Worm (Caenorhabditis elegans) whole organism, L2 larva: ENCODE data around the gene srh-297.

ENCODE experiments used
- C34F6.9 ChIP-seq: fragments of 150-350 bp; optimal IDR thresholded peaks from 2 replicates; lab custom pipeline; 2014; ENCODE audit warnings: missing biosample characterization, missing genetic modification characterization
- F13H6.1 ChIP-seq: sonication (generic microtip); optimal IDR thresholded peaks from 2 replicates; lab custom pipeline; 2016; ENCODE audit warnings: missing genetic modification characterization, missing compliant biosample characterization
- R02D3.7 ChIP-seq: fragments of 150-350 bp; optimal IDR thresholded peaks from 2 replicates; lab custom pipeline; 2014; ENCODE audit warnings: missing biosample characterization, missing genetic modification characterization
- alr-1 ChIP-seq: fragments of 150-350 bp; optimal IDR thresholded peaks from 2 replicates; lab custom pipeline; 2014; ENCODE audit warnings: missing biosample characterization, missing genetic modification characterization
- aly-2 ChIP-seq: fragments of 150-350 bp; optimal IDR thresholded peaks from 2 replicates; lab custom pipeline; 2014; ENCODE audit warnings: missing biosample characterization, missing genetic modification characterization
- ama-1 ChIP-seq: fragments of 150-350 bp; optimal IDR thresholded peaks from 2 replicates; lab custom pipeline; 2018; ENCODE audit warnings: inconsistent platforms
- ceh-16 ChIP-seq: fragments of 150-350 bp; optimal IDR thresholded peaks from 2 replicates; lab custom pipeline; 2014; ENCODE audit warnings: missing biosample characterization, missing genetic modification characterization
- crh-2 ChIP-seq: sonication (generic microtip); optimal IDR thresholded peaks from 2 replicates; lab custom pipeline; 2017; ENCODE audit warnings: missing biosample characterization, missing genetic modification characterization
- egl-27 ChIP-seq: sonication (generic microtip); optimal IDR thresholded peaks from 3 replicates; lab custom pipeline; 2017; ENCODE audit warnings: missing biosample characterization, missing genetic modification reagents, missing genetic modification characterization
- elt-1 ChIP-seq: fragments of 150-350 bp; optimal IDR thresholded peaks from 2 replicates; lab custom pipeline; 2014; ENCODE audit warnings: missing biosample characterization, missing genetic modification characterization
- elt-3 ChIP-seq: sonication (generic microtip); optimal IDR thresholded peaks from 2 replicates; lab custom pipeline; 2017; ENCODE audit warnings: missing biosample characterization, missing genetic modification characterization
- fos-1 ChIP-seq: fragments of 150-350 bp; optimal IDR thresholded peaks from 2 replicates; lab custom pipeline; 2014; ENCODE audit warnings: missing biosample characterization, missing genetic modification characterization
- gmeb-1 ChIP-seq: fragments of 150-350 bp; optimal IDR thresholded peaks from 2 replicates; lab custom pipeline; 2014; ENCODE audit warnings: missing biosample characterization, missing genetic modification characterization
- lin-11 ChIP-seq: fragments of 150-350 bp; sonication (generic microtip); optimal IDR thresholded peaks from 2 replicates; lab custom pipeline; 2014; ENCODE audit warnings: missing biosample characterization, missing genetic modification characterization, inconsistent platforms, mixed read lengths
- lin-13 ChIP-seq: fragments of 150-350 bp; optimal IDR thresholded peaks from 2 replicates; lab custom pipeline; 2014; ENCODE audit warnings: missing biosample characterization, missing genetic modification reagents, missing genetic modification characterization
- lin-39 ChIP-seq: fragments of 150-350 bp; optimal IDR thresholded peaks from 2 replicates; lab custom pipeline; 2014; ENCODE audit warnings: missing biosample characterization, missing genetic modification reagents, missing genetic modification characterization
- lsy-2 ChIP-seq, 2 experiments: fragments of 150-350 bp in 1 of 2; sonication (generic microtip) in 1 of 2; optimal IDR thresholded peaks; 2 replicates each; lab custom pipeline; 2014 to 2017; ENCODE audit warnings: missing biosample characterization in 2 of 2, missing genetic modification characterization in 2 of 2
- mdl-1 ChIP-seq, 2 experiments: fragments of 150-350 bp in 1 of 2; sonication (generic microtip) in 1 of 2; optimal IDR thresholded peaks; 2 replicates each; lab custom pipeline; 2017; ENCODE audit warnings: missing biosample characterization in 2 of 2, missing genetic modification characterization in 2 of 2
- nhr-10 ChIP-seq: sonication (generic microtip); optimal IDR thresholded peaks from 2 replicates; lab custom pipeline; 2017; ENCODE audit warnings: missing biosample characterization, missing genetic modification characterization
- nhr-11 ChIP-seq: fragments of 150-350 bp; optimal IDR thresholded peaks from 2 replicates; lab custom pipeline; 2014; ENCODE audit warnings: missing biosample characterization, missing genetic modification characterization
- nhr-129 ChIP-seq: fragments of 150-350 bp; optimal IDR thresholded peaks from 2 replicates; lab custom pipeline; 2014; ENCODE audit warnings: missing biosample characterization, missing genetic modification characterization
- nhr-21 ChIP-seq: fragments of 150-350 bp; optimal IDR thresholded peaks from 2 replicates; lab custom pipeline; 2014; ENCODE audit warnings: missing biosample characterization, missing genetic modification characterization
- nhr-23 ChIP-seq: fragments of 150-350 bp; optimal IDR thresholded peaks from 2 replicates; lab custom pipeline; 2014; ENCODE audit warnings: missing biosample characterization, missing genetic modification reagents, missing genetic modification characterization
- nhr-237 ChIP-seq: fragments of 150-350 bp; optimal IDR thresholded peaks from 2 replicates; lab custom pipeline; 2014; ENCODE audit warnings: missing biosample characterization, missing genetic modification characterization
- nhr-25 ChIP-seq: fragments of 150-350 bp; sonication (generic microtip); optimal IDR thresholded peaks from 3 replicates; lab custom pipeline; 2014; ENCODE audit warnings: missing biosample characterization, missing genetic modification characterization
- nhr-6 ChIP-seq: fragments of 150-350 bp; optimal IDR thresholded peaks from 2 replicates; lab custom pipeline; 2014; ENCODE audit warnings: missing biosample characterization, missing genetic modification characterization
- peb-1 ChIP-seq: fragments of 150-350 bp; optimal IDR thresholded peaks from 2 replicates; lab custom pipeline; 2014; ENCODE audit warnings: missing biosample characterization, missing genetic modification characterization
- sem-4 ChIP-seq: fragments of 150-350 bp; optimal IDR thresholded peaks from 2 replicates; lab custom pipeline; 2014; ENCODE audit warnings: missing biosample characterization, missing genetic modification reagents, missing genetic modification characterization
- skn-1 ChIP-seq: sonication (generic microtip); optimal IDR thresholded peaks from 2 replicates; lab custom pipeline; 2017; ENCODE audit warnings: missing biosample characterization, missing genetic modification characterization
- sma-9 ChIP-seq, 2 experiments: fragments of 150-350 bp in 1 of 2; sonication (generic microtip) in 1 of 2; optimal IDR thresholded peaks; 2 replicates each; lab custom pipeline; 2014 to 2016; ENCODE audit warnings: missing genetic modification characterization in 2 of 2, mild to moderate bottlenecking in 1 of 2, missing biosample characterization in 1 of 2, missing compliant biosample characterization in 1 of 2, missing genetic modification reagents in 1 of 2, moderate library complexity in 1 of 2
- snpc-4 ChIP-seq: fragments of 150-350 bp; optimal IDR thresholded peaks from 2 replicates; lab custom pipeline; 2014; ENCODE audit warnings: missing biosample characterization, missing genetic modification characterization
- unc-39 ChIP-seq: fragments of 150-350 bp; optimal IDR thresholded peaks from 2 replicates; lab custom pipeline; 2014; ENCODE audit warnings: missing biosample characterization, missing genetic modification characterization
- unc-55 ChIP-seq: fragments of 150-350 bp; sonication (generic microtip); optimal IDR thresholded peaks from 3 replicates; lab custom pipeline; 2014; ENCODE audit warnings: missing biosample characterization, missing genetic modification reagents, missing genetic modification characterization
- unc-62 ChIP-seq: fragments of 150-350 bp; optimal IDR thresholded peaks from 2 replicates; lab custom pipeline; 2014; ENCODE audit warnings: missing biosample characterization, missing genetic modification reagents, missing genetic modification characterization
- ztf-1 ChIP-seq: fragments of 200-800 bp; sonication (Bioruptor generic); conservative IDR thresholded peaks from 2 replicates; pipeline ENCODE4 v1.3.6; 2022; ENCODE audit warnings: missing genetic modification characterization, missing compliant biosample characterization
- ztf-11 ChIP-seq: sonication (generic microtip); optimal IDR thresholded peaks from 2 replicates; lab custom pipeline; 2017; ENCODE audit warnings: missing biosample characterization, missing genetic modification characterization
- ztf-4 ChIP-seq: fragments of 150-350 bp; optimal IDR thresholded peaks from 2 replicates; lab custom pipeline; 2014; ENCODE audit warnings: missing biosample characterization, missing genetic modification characterization

srh-297 gene

ce11 chrII:3230422-3230821, at the start of gene srh-297:
Gene srh-297 (minus strand): TSS chrII:3230522.
- no peak for TF ChIP-seq C34F6.9
- no peak for TF ChIP-seq F13H6.1 (tag; lab: Kevin White, UChicago)
- TF ChIP-seq nhr-6 (tag; lab: Kevin White, UChicago): no peak
- no peak for TF ChIP-seq lin-13
- no peak for TF ChIP-seq sem-4 (tag; lab: Kevin White, UChicago)
- TF ChIP-seq lsy-2 (tag; optimal IDR thresholded peaks at IDR 0.05; lab: Kevin White, UChicago): no peak
- no peak for TF ChIP-seq alr-1 (tag; lab: Kevin White, UChicago)
- no peak for TF ChIP-seq sma-9 (GFP tag; optimal IDR thresholded peaks at IDR 0.05; lab: Kevin White, UChicago)
- TF ChIP-seq sma-9 (tag; optimal IDR thresholded peaks at IDR 0.05; lab: Kevin White, UChicago): no peak
- no peak for TF ChIP-seq nhr-237 (tag; lab: Kevin White, UChicago)
- TF ChIP-seq nhr-25 (tag; lab: Kevin White, UChicago): no peak
- no peak for TF ChIP-seq ztf-11
- TF ChIP-seq nhr-10 (tag; lab: Kevin White, UChicago): no peak
- no peak for TF ChIP-seq aly-2
- TF ChIP-seq crh-2 (tag; lab: Kevin White, UChicago): no peak
- TF ChIP-seq nhr-11: no peak
- TF ChIP-seq nhr-129: no peak
- TF ChIP-seq elt-1 (tag; lab: Kevin White, UChicago): no peak
- no peak for TF ChIP-seq ztf-4 (tag; lab: Kevin White, UChicago)
- no peak for TF ChIP-seq unc-39

DNA sequence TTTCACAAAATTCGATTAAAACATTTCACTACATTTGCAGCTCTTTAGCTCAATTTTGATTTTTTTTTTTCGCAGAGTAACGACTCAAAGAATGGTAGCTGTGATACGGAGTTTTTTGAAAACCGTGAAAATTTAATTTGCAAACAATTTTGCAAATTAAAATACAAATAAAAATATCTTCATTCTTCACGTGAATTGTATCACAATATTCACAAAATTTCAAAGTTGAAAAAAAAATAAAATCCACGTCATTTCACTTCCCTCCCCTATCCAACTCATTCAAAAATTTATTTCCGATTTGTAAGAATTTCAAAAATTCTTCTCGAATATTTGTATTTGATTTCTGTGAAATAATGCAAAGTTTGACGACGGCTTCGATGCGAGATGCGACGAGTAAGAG, 48.3 kb upstream of the srh-297 start, which contains the start of gene wht-4:
Gene wht-4, plus strand, starts transcription at position 301 of the 400 bp plus-strand sequence.
- TF ChIP-seq peb-1 (tag; lab: Kevin White, UChicago) (no peak), lin-13 (no peak), nhr-6 (tag; lab: Kevin White, UChicago) (no peak), aly-2 (no peak), lin-39 (tag; lab: Kevin White, UChicago) (no peak), ama-1 (no peak), sem-4 (tag; lab: Kevin White, UChicago) (no peak), crh-2 (tag; lab: Kevin White, UChicago) (no peak), elt-1 (tag; lab: Kevin White, UChicago) (no peak), unc-62 (GFP tag; lab: Kevin White, UChicago) (no peak), ztf-1 (GFP tag; lab: Robert Waterston, UW) (no peak), nhr-25 (tag; lab: Kevin White, UChicago) (no peak), nhr-23 (no peak), unc-55 (no peak), R02D3.7 (tag; lab: Kevin White, UChicago) (no peak), skn-1 (tag; lab: Kevin White, UChicago) (no peak)

ce11 chrII:3277686-3278085, 47.4 kb upstream of the srh-297 start, which contains the start of gene F02E11.4:
Gene F02E11.4 (minus strand): TSS chrII:3277786.
- TF ChIP-seq nhr-129: no peak
- TF ChIP-seq elt-3 (tag; lab: Kevin White, UChicago): no peak
- TF ChIP-seq ztf-4 (tag; lab: Kevin White, UChicago): no peak
- TF ChIP-seq lin-11: no peak
- TF ChIP-seq unc-39: no peak
- TF ChIP-seq unc-55: no peak
- no peak for TF ChIP-seq egl-27 (tag; lab: Kevin White, UChicago)
- TF ChIP-seq lin-13: no peak
- TF ChIP-seq fos-1 (tag; lab: Kevin White, UChicago): no peak

ce11 chrII:3274923-3275322, 44.6 kb upstream of the srh-297 start, which contains the start of gene F02E11.3:
Gene F02E11.3 (minus strand): TSS chrII:3275023.
- TF ChIP-seq alr-1 (tag; lab: Kevin White, UChicago): no peak
- TF ChIP-seq unc-55: no peak
- TF ChIP-seq lin-39 (tag; lab: Kevin White, UChicago): no peak
- TF ChIP-seq gmeb-1 (tag; lab: Kevin White, UChicago): no peak
- TF ChIP-seq crh-2 (tag; lab: Kevin White, UChicago): no peak
- TF ChIP-seq mdl-1 (tag; optimal IDR thresholded peaks at IDR 0.05; lab: Kevin White, UChicago): no peak
- TF ChIP-seq ama-1: no peak
- no peak for TF ChIP-seq nhr-21 (tag; lab: Kevin White, UChicago)
- no peak for TF ChIP-seq snpc-4 (tag; lab: Kevin White, UChicago)
- TF ChIP-seq ceh-16 (tag; lab: Kevin White, UChicago): no peak
- no peak for TF ChIP-seq unc-39
- TF ChIP-seq, all 48 proteins: peak for 0
